Fruit fly (Drosophila melanogaster) whole organism, pupa: ENCODE results near the gene ND-ACP.

Experiments used
- CG13204 ChIP-seq: fragments of 200-800 bp; sonication (Bioruptor generic); optimal IDR thresholded peaks from 2 replicates; lab custom pipeline; 2018; ENCODE audit warnings: missing biosample characterization, mild to moderate bottlenecking, missing genetic modification characterization, moderate library complexity
- CG15710 ChIP-seq: fragments of 200-800 bp; sonication (Bioruptor generic); optimal IDR thresholded peaks from 2 replicates; lab custom pipeline; 2018; ENCODE audit warnings: missing biosample characterization, mild to moderate bottlenecking, missing genetic modification characterization, moderate library complexity
- CG17806 ChIP-seq: fragments of 200-800 bp; sonication (Bioruptor generic); optimal IDR thresholded peaks from 2 replicates; lab custom pipeline; 2018; ENCODE audit warnings: missing biosample characterization, mild to moderate bottlenecking, missing genetic modification characterization, moderate library complexity
- CG34367 ChIP-seq: fragments of 200-800 bp; sonication (Bioruptor generic); optimal IDR thresholded peaks from 2 replicates; lab custom pipeline; 2018; ENCODE audit warnings: missing biosample characterization, mild to moderate bottlenecking, missing genetic modification characterization
- CG8301 ChIP-seq: fragments of 200-800 bp; sonication (Bioruptor generic); optimal IDR thresholded peaks from 2 replicates; lab custom pipeline; 2018; ENCODE audit warnings: missing biosample characterization, mild to moderate bottlenecking, missing genetic modification characterization
- CG9948 ChIP-seq: fragments of 200-800 bp; sonication (Bioruptor generic); optimal IDR thresholded peaks from 2 replicates; lab custom pipeline; 2018; ENCODE audit warnings: missing biosample characterization, mild to moderate bottlenecking, missing genetic modification characterization, moderate library complexity
- Pif1B ChIP-seq: fragments of 200-800 bp; sonication (Bioruptor generic); optimal IDR thresholded peaks from 3 replicates; lab custom pipeline; 2016; ENCODE audit warnings: missing biosample characterization, missing genetic modification characterization

- TF ChIP-seq CG13204 (no peak), Pif1B (no peak), CG34367 (tag; lab: Kevin White, UChicago) (no peak), CG9948 (tag; lab: Kevin White, UChicago) (no peak), CG15710 (no peak), CG17806 (tag; lab: Kevin White, UChicago) (no peak), CG8301 (tag; lab: Kevin White, UChicago) (no peak)
Measured at dm6 chr3L:1379741-1380465, 50.2 kb downstream of the ND-ACP start.
